Worm (Caenorhabditis elegans) whole organism, mixed stage, embryonic: ENCODE results near the gene str-103.

Experiments used
- M03D4.4 ChIP-seq: sonication (generic microtip); optimal IDR thresholded peaks from 2 replicates; lab custom pipeline; 2017; ENCODE audit warnings: mild to moderate bottlenecking, missing genetic modification characterization, missing compliant biosample characterization
- bed-3 ChIP-seq: fragments of 200-800 bp; sonication (Bioruptor generic); optimal IDR thresholded peaks from 3 replicates; lab custom pipeline; 2018; ENCODE audit warnings: mild to moderate bottlenecking, missing genetic modification characterization, moderate library complexity, missing compliant biosample characterization
- elt-1 ChIP-seq: sonication (generic microtip); optimal IDR thresholded peaks from 2 replicates; lab custom pipeline; 2017; ENCODE audit warnings: missing genetic modification characterization, mild to moderate bottlenecking, missing compliant biosample characterization, antibody characterized with exemption, moderate library complexity, borderline replicate concordance; ENCODE audit not compliant: insufficient read depth
- mep-1 ChIP-seq: fragments of 150-350 bp; optimal IDR thresholded peaks from 2 replicates; lab custom pipeline; 2017; ENCODE audit warnings: missing biosample characterization, missing genetic modification reagents, missing genetic modification characterization, inconsistent platforms
- pha-4 ChIP-seq: fragments of 150-350 bp; optimal IDR thresholded peaks from 2 replicates; lab custom pipeline; 2018; ENCODE audit warnings: missing biosample characterization, missing genetic modification reagents, missing genetic modification characterization
- snpc-4 ChIP-seq: fragments of 150-350 bp; optimal IDR thresholded peaks from 2 replicates; lab custom pipeline; 2014; ENCODE audit warnings: missing biosample characterization, missing genetic modification characterization
- unc-62 ChIP-seq: fragments of 150-350 bp; optimal IDR thresholded peaks from 2 replicates; lab custom pipeline; 2014; ENCODE audit warnings: missing biosample characterization, missing genetic modification reagents, missing genetic modification characterization
- ztf-11 ChIP-seq: fragments of 150-350 bp; optimal IDR thresholded peaks from 2 replicates; lab custom pipeline; 2014; ENCODE audit warnings: missing biosample characterization, missing genetic modification characterization

DNA sequence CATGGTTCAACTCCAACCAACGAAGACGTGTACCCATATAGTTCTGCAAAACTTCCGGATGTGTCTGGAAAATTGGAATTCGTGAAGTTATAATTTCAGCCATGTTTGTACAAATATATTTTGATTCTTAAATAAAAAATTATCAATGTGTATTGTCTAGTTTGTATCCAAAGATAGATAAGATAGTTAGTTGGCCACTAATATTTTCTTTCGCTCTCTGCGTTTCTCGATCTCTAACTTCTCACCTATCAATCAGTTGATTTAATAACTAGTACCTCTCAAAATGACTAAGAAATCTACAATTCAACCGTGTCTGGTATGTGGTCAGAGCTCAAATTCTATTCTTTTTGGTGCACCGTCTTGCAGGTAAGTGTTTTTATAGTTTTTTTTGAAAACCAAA is 47.3 kb downstream of the str-103 start, which contains the start of gene nhr-176:
- TF ChIP-seq bed-3 (GFP tag; lab: Kevin White, UChicago) (no peak), pha-4 (tag; lab: Kevin White, UChicago) (no peak), mep-1 (tag; lab: Kevin White, UChicago) (no peak), snpc-4 (no peak), unc-62 (GFP tag; lab: Kevin White, UChicago) (no peak), elt-1 (tag; lab: Kevin White, UChicago) (no peak), ztf-11 (no peak), M03D4.4 (tag; lab: Kevin White, UChicago) (no peak)
